Fruit fly (Drosophila melanogaster) whole organism, wandering third instar larva: Measurements from ENCODE around the gene Tg.

Experiments used
- Mio ChIP-seq: sonication (Bioruptor generic); optimal IDR thresholded peaks from 2 replicates; lab custom pipeline; 2016; ENCODE audit warnings: missing biosample characterization, missing genetic modification characterization
- brk ChIP-seq: fragments of 200-800 bp; sonication (Bioruptor generic); optimal IDR thresholded peaks from 2 replicates; lab custom pipeline; 2016; ENCODE audit warnings: missing biosample characterization, mild to moderate bottlenecking, missing genetic modification characterization
- fru ChIP-seq: fragments of 200-800 bp; sonication (Bioruptor generic); optimal IDR thresholded peaks from 3 replicates; lab custom pipeline; 2016; ENCODE audit warnings: missing biosample characterization, mild to moderate bottlenecking, missing genetic modification characterization

dm6 chr2L:7997290-7998079, 13.7 kb upstream of the Tg start:
- TF ChIP-seq fru, result no peak
- no peak for TF ChIP-seq brk
- no peak for TF ChIP-seq Mio (GFP tag; lab: Kevin White, UChicago)
